Comparison of ENCODE assay signal across 1 worm cellular context in genomic region chrIV:10820837-10821671, ce11.
TF ChIP-seq lines count a peak whose summit lies in the region.

No protein-coding gene starts in this region.

TF ChIP-seq in whole organism, L4 larva, 104 proteins besides CTCF, POLR2A, EP300 and RAD21 (continued from another document):
- TF ChIP-seq ceh-20 (GFP tag; IDR thresholded peaks at IDR 0.05; lab: Robert Waterston, UW), result 0 out of 2 replicates have a peak, but pooled peaks have one; percentile 8
- TF ChIP-seq unc-62 (GFP tag; optimal IDR thresholded peaks at IDR 0.05 in 1 of 2; lab: Kevin White, UChicago), result peak in 1 of 2 experiments; percentile 99
- TF ChIP-seq unc-62 (tag; optimal IDR thresholded peaks at IDR 0.05; lab: Kevin White, UChicago), result no peak
- no peak for TF ChIP-seq lin-29 (GFP tag; IDR thresholded peaks at IDR 0.05; lab: Robert Waterston, UW)
- TF ChIP-seq T20F7.1 (GFP tag; optimal IDR thresholded peaks at IDR 0.05; lab: Kevin White, UChicago), result no peak
- TF ChIP-seq hmg-1.1 (GFP tag; IDR thresholded peaks at IDR 0.05; lab: Robert Waterston, UW), result no peak
